Worm (Caenorhabditis elegans): ENCODE results near the gene mec-1.

Gene mec-1

ce11 chrV:6956237-6956636 is at the start of gene mec-1:
TSS of gene mec-1 (plus strand) at chrV:6956537.
- TF ChIP-seq dao-5 (tag; optimal IDR thresholded peaks at IDR 0.05): no peak

- TF ChIP-seq him-1 (tag; optimal IDR thresholded peaks at IDR 0.05) (no peak), W03F9.2 (tag; optimal IDR thresholded peaks at IDR 0.05) (no peak), dao-5 (tag; optimal IDR thresholded peaks at IDR 0.05) (no peak)
Observed at ce11 chrV:6917280-6917679, 39.1 kb upstream of the mec-1 start.

- TF ChIP-seq dao-5 (tag; optimal IDR thresholded peaks at IDR 0.05) (no peak), W03F9.2 (tag; optimal IDR thresholded peaks at IDR 0.05) (no peak), him-1 (tag; optimal IDR thresholded peaks at IDR 0.05) (no peak)
Observed at ce11 chrV:6919251-6919650, 37.1 kb upstream of the mec-1 start.

DNA sequence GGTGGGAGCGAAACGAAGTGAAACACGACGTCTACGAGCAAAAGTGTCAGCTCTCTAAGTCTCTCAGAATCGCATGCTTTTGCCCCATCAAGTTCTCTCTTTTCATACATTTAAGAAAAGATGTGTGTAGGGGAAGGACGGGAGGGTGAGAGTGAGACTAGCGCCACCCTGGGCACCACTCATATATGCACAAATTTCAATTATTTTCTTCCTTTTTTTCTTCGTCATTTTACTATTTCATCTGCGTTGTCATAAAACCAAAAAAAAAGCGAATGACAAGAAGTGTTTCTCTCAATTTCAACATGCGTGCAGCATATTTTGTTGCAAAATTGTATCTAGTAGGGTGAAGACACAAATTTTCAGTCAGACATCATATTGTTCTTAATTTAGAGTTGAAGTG is 29.7 kb upstream of the mec-1 start:
- no peak for TF ChIP-seq him-1 (tag; optimal IDR thresholded peaks at IDR 0.05)
- TF ChIP-seq dao-5 (tag; optimal IDR thresholded peaks at IDR 0.05): no peak
- no peak for TF ChIP-seq W03F9.2 (tag; optimal IDR thresholded peaks at IDR 0.05)

DNA sequence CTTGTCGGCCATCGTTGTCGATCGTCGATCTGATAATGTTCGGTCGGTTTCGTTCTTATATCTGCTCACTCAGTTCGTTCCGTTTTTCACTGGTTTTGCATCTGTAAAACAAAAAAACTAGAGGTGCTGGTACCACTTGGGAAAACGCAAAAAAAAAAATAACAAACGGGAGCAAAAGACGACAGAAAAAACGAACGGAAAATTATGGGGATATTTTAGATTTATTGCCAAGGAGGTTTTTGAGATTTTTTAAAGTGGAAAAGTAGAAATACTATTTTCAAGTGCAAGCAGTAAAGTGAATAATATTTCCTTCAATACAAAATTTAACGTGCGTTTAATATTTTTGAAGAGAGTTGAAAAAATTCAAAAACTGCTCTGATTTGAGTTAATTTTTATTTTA is 27.4 kb upstream of the mec-1 start, which contains the start of gene unc-68:
TSS of gene unc-68 (minus strand) at position 101 of the 400 bp plus-strand sequence.
- TF ChIP-seq W03F9.2 (tag; optimal IDR thresholded peaks at IDR 0.05) (no peak), dao-5 (tag; optimal IDR thresholded peaks at IDR 0.05) (no peak)

- no peak for TF ChIP-seq W03F9.2 (tag; optimal IDR thresholded peaks at IDR 0.05)
- no peak for TF ChIP-seq him-1 (tag; optimal IDR thresholded peaks at IDR 0.05)
- no peak for TF ChIP-seq dao-5 (tag; optimal IDR thresholded peaks at IDR 0.05)
Observed at ce11 chrV:6930284-6930683, 26.1 kb upstream of the mec-1 start.

ce11 chrV:6934212-6934611 is 22.1 kb upstream of the mec-1 start, which contains the start of gene lipl-6:
TSS of gene lipl-6 (minus strand) at chrV:6934312.
- TF ChIP-seq dao-5 (tag; optimal IDR thresholded peaks at IDR 0.05) (no peak), W03F9.2 (tag; optimal IDR thresholded peaks at IDR 0.05) (no peak), him-1 (tag; optimal IDR thresholded peaks at IDR 0.05) (no peak)

DNA sequence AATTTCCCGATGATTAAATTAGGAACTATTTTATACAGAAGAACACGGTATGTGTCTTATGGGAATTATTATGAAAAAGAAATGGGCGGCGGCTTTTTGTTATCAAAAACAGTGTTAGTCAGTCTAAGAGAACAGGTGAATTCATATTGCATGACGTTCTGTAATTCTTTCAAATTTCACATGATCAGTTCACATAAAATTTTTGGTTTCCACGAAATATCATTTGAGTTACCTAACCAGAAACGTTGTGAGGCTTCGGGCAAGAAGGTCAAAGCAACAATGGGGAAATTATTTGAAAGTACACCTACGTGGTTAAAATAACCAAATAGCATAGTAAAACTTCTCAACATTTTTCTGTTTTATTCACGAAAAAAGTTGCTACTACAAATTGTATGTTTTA is 20.5 kb upstream of the mec-1 start, which contains the start of gene Y57E12B.10:
TSS of gene Y57E12B.10 (minus strand) at position 101 of the 400 bp plus-strand sequence.
- TF ChIP-seq dao-5 (tag; optimal IDR thresholded peaks at IDR 0.05) (no peak), W03F9.2 (tag; optimal IDR thresholded peaks at IDR 0.05) (no peak), him-1 (tag; optimal IDR thresholded peaks at IDR 0.05) (no peak)

DNA sequence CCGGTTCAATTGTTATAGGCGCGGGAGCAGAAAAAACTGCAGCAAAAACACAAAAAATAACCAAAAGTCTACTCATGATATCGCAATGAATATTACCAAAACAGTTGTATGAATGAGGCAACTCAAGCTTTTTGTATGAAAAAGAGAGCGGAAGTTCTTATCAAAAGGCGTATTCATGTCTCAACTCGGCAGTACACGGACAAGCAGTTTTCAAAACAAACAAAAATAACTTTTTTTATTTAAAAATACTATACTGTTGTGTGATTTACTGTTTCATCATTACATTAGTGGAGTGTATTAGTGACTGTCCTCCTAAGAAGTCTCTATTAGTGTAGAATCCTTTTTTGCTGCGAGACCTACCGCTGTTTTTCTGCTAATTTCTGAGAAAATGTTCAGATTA is 8.9 kb upstream of the mec-1 start, which contains the start of gene Y57E12B.4:
TSS of gene Y57E12B.4 (minus strand) at position 101 of the 400 bp plus-strand sequence.
- no peak for TF ChIP-seq W03F9.2 (tag; optimal IDR thresholded peaks at IDR 0.05)
- TF ChIP-seq dao-5 (tag; optimal IDR thresholded peaks at IDR 0.05): no peak
- no peak for TF ChIP-seq him-1 (tag; optimal IDR thresholded peaks at IDR 0.05)

DNA sequence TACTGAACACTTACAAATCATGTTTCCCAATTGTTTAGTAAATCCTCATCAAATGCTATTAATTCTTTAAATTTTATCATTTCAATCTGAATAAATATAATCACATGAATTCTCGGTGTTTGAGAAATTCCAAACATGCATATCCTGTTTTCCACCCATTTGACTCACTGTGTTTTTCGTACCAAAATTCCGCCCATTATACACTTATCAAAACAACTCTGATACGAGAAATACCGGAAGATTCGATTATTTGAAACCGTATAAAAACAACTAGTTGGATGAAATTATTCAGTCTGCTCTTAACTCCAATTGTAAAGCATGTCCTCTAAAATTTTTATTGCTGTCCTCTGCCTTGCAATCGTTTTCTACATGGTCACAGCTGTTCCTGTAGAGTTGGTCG is 8.1 kb upstream of the mec-1 start, which contains the start of gene Y57E12B.1:
TSS of gene Y57E12B.1 (plus strand) at position 301 of the 400 bp plus-strand sequence.
- TF ChIP-seq him-1 (tag; optimal IDR thresholded peaks at IDR 0.05) (no peak), W03F9.2 (tag; optimal IDR thresholded peaks at IDR 0.05) (no peak), dao-5 (tag; optimal IDR thresholded peaks at IDR 0.05) (no peak)

- TF ChIP-seq W03F9.2 (tag; optimal IDR thresholded peaks at IDR 0.05): no peak
Observed at ce11 chrV:6949770-6950169, 6.6 kb upstream of the mec-1 start, which contains the start of gene Y57E12B.11. TSS of gene Y57E12B.11 (minus strand) at chrV:6949870.

- TF ChIP-seq him-1 (tag; optimal IDR thresholded peaks at IDR 0.05) (no peak), W03F9.2 (tag; optimal IDR thresholded peaks at IDR 0.05) (no peak), dao-5 (tag; optimal IDR thresholded peaks at IDR 0.05) (no peak)
Observed at ce11 chrV:6951306-6951705, 5.0 kb upstream of the mec-1 start, which contains the start of gene T07H8.11. TSS of gene T07H8.11 (minus strand) at chrV:6951406.

DNA sequence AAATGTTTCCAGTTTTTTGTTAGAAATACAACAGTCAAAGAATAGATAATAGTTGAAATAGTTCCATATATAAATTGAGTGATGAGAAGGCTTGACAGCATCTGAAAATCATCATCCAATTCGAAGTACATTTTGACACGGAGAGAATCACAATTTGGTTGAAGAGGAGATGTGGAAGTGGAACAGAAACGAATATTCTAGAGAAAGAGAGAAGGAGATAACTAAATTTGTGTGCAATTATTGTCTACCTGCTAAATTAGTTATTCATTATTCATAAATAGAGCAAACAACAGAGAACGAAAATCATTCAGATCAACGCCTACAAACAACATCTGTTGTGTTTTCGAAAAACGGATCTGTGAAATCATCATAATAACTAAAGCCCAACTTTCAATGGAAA is 2.5 kb upstream of the mec-1 start, which contains the start of gene srg-31:
TSS of gene srg-31 (minus strand) at position 101 of the 400 bp plus-strand sequence.
- TF ChIP-seq him-1 (tag; optimal IDR thresholded peaks at IDR 0.05) (no peak), dao-5 (tag; optimal IDR thresholded peaks at IDR 0.05) (no peak), W03F9.2 (tag; optimal IDR thresholded peaks at IDR 0.05) (no peak)

DNA sequence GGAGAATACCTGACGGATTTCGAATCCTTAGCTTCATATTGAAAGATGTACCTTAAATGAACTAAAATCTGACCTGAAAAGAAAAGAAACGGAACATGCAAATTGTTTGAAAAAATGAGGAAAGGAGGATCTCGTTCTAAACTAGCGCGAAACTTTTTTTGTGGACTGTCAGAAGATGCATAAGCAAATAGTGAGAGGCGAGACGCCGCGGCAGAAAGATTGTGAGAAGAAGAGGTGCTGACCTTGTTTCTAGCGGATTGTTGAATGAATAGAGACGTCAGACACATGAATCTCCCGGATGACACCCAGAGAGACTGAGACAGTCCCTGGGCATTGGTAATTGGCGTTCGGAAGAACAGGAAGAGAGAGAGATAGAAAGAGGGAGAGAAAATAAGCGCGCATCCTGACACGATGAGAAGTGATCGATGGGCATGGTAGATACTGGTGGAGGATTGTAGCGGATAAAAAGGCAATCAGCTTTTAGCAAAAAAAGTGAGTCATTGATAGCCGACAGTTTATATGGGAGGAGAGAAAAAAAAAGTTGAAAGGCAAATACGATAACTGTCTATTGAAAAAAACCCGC is 13.7 kb downstream of the mec-1 start, which contains the start of gene ptr-15:
TSS of gene ptr-15 (minus strand) at position 51 of the 583 bp plus-strand sequence.
- TF ChIP-seq dao-5 (tag; optimal IDR thresholded peaks at IDR 0.05): no peak
- TF ChIP-seq him-1 (tag; optimal IDR thresholded peaks at IDR 0.05): no peak
- TF ChIP-seq W03F9.2 (tag; optimal IDR thresholded peaks at IDR 0.05): no peak

- no peak for TF ChIP-seq W03F9.2 (tag; optimal IDR thresholded peaks at IDR 0.05)
- TF ChIP-seq dao-5 (tag; optimal IDR thresholded peaks at IDR 0.05): no peak
- no peak for TF ChIP-seq him-1 (tag; optimal IDR thresholded peaks at IDR 0.05)
Observed at ce11 chrV:6971567-6971966, 15.2 kb downstream of the mec-1 start, which contains the start of gene srx-59. TSS of gene srx-59 (plus strand) at chrV:6971867.

All from whole organism, L4/young adult.